Fruit fly (Drosophila melanogaster) whole organism, embryonic: ENCODE results near the gene CG9467.

Source experiments
- ATbp ChIP-seq: fragments of 200-800 bp; sonication (Bioruptor generic); optimal IDR thresholded peaks from 2 replicates; lab custom pipeline; 2017; ENCODE audit warnings: missing biosample characterization, mild to moderate bottlenecking, missing genetic modification characterization, missing genetic modification reagents
- Ada2b ChIP-seq: fragments of 200-800 bp; sonication (Bioruptor generic); IDR thresholded peaks from 2 replicates; pipeline ENCODE4 v1.3.6; 2022; ENCODE audit warnings: missing biosample characterization, missing genetic modification characterization
- C15 ChIP-seq: fragments of 200-800 bp; sonication (Bioruptor generic); IDR thresholded peaks from 3 replicates; pipeline ENCODE4 v1.3.6; 2022; ENCODE audit warnings: missing biosample characterization, missing genetic modification characterization
- CG10147 ChIP-seq: fragments of 200-800 bp; sonication (Bioruptor generic); optimal IDR thresholded peaks from 2 replicates; lab custom pipeline; 2019; ENCODE audit warnings: missing biosample characterization, mild to moderate bottlenecking, missing genetic modification characterization, moderate library complexity
- CG1024 ChIP-seq: fragments of 200-800 bp; sonication (Bioruptor generic); IDR thresholded peaks from 2 replicates; pipeline ENCODE4 v1.3.6; 2022; ENCODE audit warnings: missing biosample characterization, missing genetic modification characterization
- CG11085 ChIP-seq: fragments of 200-800 bp; sonication (Bioruptor generic); IDR thresholded peaks from 2 replicates; pipeline ENCODE4 v1.3.6; 2022; ENCODE audit warnings: missing biosample characterization, missing genetic modification characterization
- CG11560 ChIP-seq: fragments of 200-800 bp; sonication (Bioruptor generic); IDR thresholded peaks from 3 replicates; pipeline ENCODE4 v1.3.6; 2022; ENCODE audit warnings: missing biosample characterization, missing genetic modification characterization
- CG13123 ChIP-seq: fragments of 200-800 bp; sonication (Bioruptor generic); optimal IDR thresholded peaks from 2 replicates; lab custom pipeline; 2016; ENCODE audit warnings: missing biosample characterization, missing genetic modification characterization
- CG13287 ChIP-seq: fragments of 200-800 bp; sonication (Bioruptor generic); IDR thresholded peaks from 2 replicates; pipeline ENCODE4 v1.3.6; 2022; ENCODE audit warnings: missing biosample characterization, missing genetic modification characterization; ENCODE audit not compliant: partially characterized antibody
- CG13775 ChIP-seq: fragments of 200-800 bp; sonication (Bioruptor generic); optimal IDR thresholded peaks from 3 replicates; lab custom pipeline; 2017; ENCODE audit warnings: missing biosample characterization, mild to moderate bottlenecking, missing genetic modification characterization
- CG14667 ChIP-seq: fragments of 200-800 bp; sonication (Bioruptor generic); IDR thresholded peaks from 2 replicates; pipeline ENCODE4 v1.3.6; 2022; ENCODE audit warnings: missing biosample characterization, missing genetic modification characterization
- CG15269 ChIP-seq: fragments of 200-800 bp; sonication (Bioruptor generic); optimal IDR thresholded peaks from 2 replicates; lab custom pipeline; 2018; ENCODE audit warnings: missing biosample characterization, mild to moderate bottlenecking, missing genetic modification characterization, moderate library complexity
- CG16863 ChIP-seq: fragments of 200-800 bp; sonication (Bioruptor generic); optimal IDR thresholded peaks from 3 replicates; lab custom pipeline; 2016; ENCODE audit warnings: missing biosample characterization, missing genetic modification characterization
- CG17328 ChIP-seq: fragments of 200-800 bp; sonication (Bioruptor generic); IDR thresholded peaks from 2 replicates; pipeline ENCODE4 v1.3.6; 2022; ENCODE audit warnings: missing biosample characterization, missing genetic modification characterization
- CG32767 ChIP-seq: fragments of 200-800 bp; sonication (Bioruptor generic); IDR thresholded peaks from 2 replicates; pipeline ENCODE4 v1.3.6; 2022; ENCODE audit warnings: missing biosample characterization, missing genetic modification characterization
- CG4282 ChIP-seq: fragments of 200-800 bp; sonication (Bioruptor generic); optimal IDR thresholded peaks from 2 replicates; lab custom pipeline; 2016; ENCODE audit warnings: missing biosample characterization, missing genetic modification characterization
- CG6791 ChIP-seq: fragments of 200-800 bp; sonication (Bioruptor generic); IDR thresholded peaks from 3 replicates; pipeline ENCODE4 v1.3.6; 2022; ENCODE audit warnings: missing biosample characterization, missing genetic modification characterization; ENCODE audit not compliant: partially characterized antibody
- CG7963 ChIP-seq: fragments of 200-800 bp; sonication (Bioruptor generic); IDR thresholded peaks from 3 replicates; pipeline ENCODE4 v1.3.6; 2022; ENCODE audit warnings: missing biosample characterization, missing genetic modification characterization; ENCODE audit not compliant: partially characterized antibody
- CG8290 ChIP-seq, 3 experiments: fragments of 200-800 bp; sonication (Bioruptor generic); optimal IDR thresholded peaks; 2 replicates each; lab custom pipeline; 2016 to 2019; ENCODE audit warnings: missing biosample characterization in 3 of 3, missing genetic modification characterization in 3 of 3, mild to moderate bottlenecking in 2 of 3, moderate library complexity in 1 of 3
- Dll ChIP-seq: fragments of 200-800 bp; sonication (Bioruptor generic); IDR thresholded peaks from 4 replicates; pipeline ENCODE4 v1.3.6; 2022; ENCODE audit warnings: missing biosample characterization, missing genetic modification characterization; ENCODE audit not compliant: partially characterized antibody
- Dp ChIP-seq: fragments of 200-800 bp; sonication (Bioruptor generic); optimal IDR thresholded peaks from 2 replicates; lab custom pipeline; 2018; ENCODE audit warnings: missing biosample characterization, mild to moderate bottlenecking, missing genetic modification characterization, moderate library complexity
- Dref ChIP-seq: fragments of 200-800 bp; sonication (Bioruptor generic); IDR thresholded peaks from 2 replicates; pipeline ENCODE4 v1.3.6; 2022; ENCODE audit warnings: missing biosample characterization, missing genetic modification characterization
- Ets65A ChIP-seq: fragments of 200-800 bp; sonication (Bioruptor generic); peaks from one replicate; lab custom pipeline; 2016; ENCODE audit warnings: missing biosample characterization, missing genetic modification characterization
- Fer2 ChIP-seq: fragments of 200-800 bp; sonication (Bioruptor generic); optimal IDR thresholded peaks from 2 replicates; lab custom pipeline; 2018; ENCODE audit warnings: missing biosample characterization, mild to moderate bottlenecking, missing genetic modification characterization, moderate library complexity
- Kr ChIP-seq: fragments of 200-800 bp; sonication (Bioruptor generic); optimal IDR thresholded peaks from 2 replicates; lab custom pipeline; 2017; ENCODE audit warnings: missing biosample characterization, mild to moderate bottlenecking, missing genetic modification characterization
- Lpt ChIP-seq: fragments of >200 bp; optimal IDR thresholded peaks from 2 replicates; lab custom pipeline; 2018; ENCODE audit warnings: missing biosample characterization, missing genetic modification characterization
- MBD-R2 ChIP-seq: fragments of 200-800 bp; sonication (Bioruptor generic); IDR thresholded peaks from 2 replicates; pipeline ENCODE4 v1.3.6; 2022; ENCODE audit warnings: missing biosample characterization, missing genetic modification characterization
- Mad ChIP-seq: fragments of 200-800 bp; sonication (Bioruptor generic); optimal IDR thresholded peaks from 2 replicates; lab custom pipeline; 2016; ENCODE audit warnings: missing biosample characterization, missing genetic modification characterization
- Myb ChIP-seq: fragments of 200-800 bp; sonication (Bioruptor generic); optimal IDR thresholded peaks from 2 replicates; lab custom pipeline; 2016; ENCODE audit warnings: missing biosample characterization, missing genetic modification characterization
- NC2β ChIP-seq: fragments of 200-800 bp; sonication (Bioruptor generic); optimal IDR thresholded peaks from 2 replicates; lab custom pipeline; 2016; ENCODE audit warnings: missing biosample characterization, missing genetic modification characterization
- Nf-YA ChIP-seq: fragments of 200-800 bp; sonication (Bioruptor generic); IDR thresholded peaks from 2 replicates; pipeline ENCODE4 v1.3.6; 2022; ENCODE audit warnings: missing biosample characterization, missing genetic modification characterization
- YL-1 ChIP-seq: fragments of 200-800 bp; sonication (Bioruptor generic); optimal IDR thresholded peaks from 3 replicates; lab custom pipeline; 2017; ENCODE audit warnings: missing biosample characterization, mild to moderate bottlenecking, missing genetic modification characterization
- amos ChIP-seq: fragments of 200-800 bp; sonication (Bioruptor generic); IDR thresholded peaks from 2 replicates; pipeline ENCODE4 v1.3.6; 2022; ENCODE audit warnings: missing biosample characterization, missing genetic modification characterization; ENCODE audit not compliant: partially characterized antibody
- chinmo ChIP-seq: fragments of 200-800 bp; sonication (Bioruptor generic); IDR thresholded peaks from 4 replicates; pipeline ENCODE4 v1.3.6; 2022; ENCODE audit warnings: missing biosample characterization, missing genetic modification characterization; ENCODE audit not compliant: partially characterized antibody
- lab ChIP-seq: fragments of 200-800 bp; sonication (Bioruptor generic); optimal IDR thresholded peaks from 3 replicates; lab custom pipeline; 2017; ENCODE audit warnings: missing biosample characterization, missing genetic modification characterization, mild to moderate bottlenecking, moderate library complexity, missing genetic modification reagents
- mirr ChIP-seq: fragments of 200-800 bp; sonication (Bioruptor generic); optimal IDR thresholded peaks from 3 replicates; lab custom pipeline; 2018; ENCODE audit warnings: missing biosample characterization, mild to moderate bottlenecking, missing genetic modification characterization
- nerfin-2 ChIP-seq: fragments of 200-800 bp; sonication (Bioruptor generic); IDR thresholded peaks from 2 replicates; pipeline ENCODE4 v1.3.6; 2022; ENCODE audit warnings: missing biosample characterization, missing genetic modification characterization; ENCODE audit not compliant: partially characterized antibody
- pb ChIP-seq: fragments of 200-800 bp; sonication (Bioruptor generic); optimal IDR thresholded peaks from 3 replicates; lab custom pipeline; 2016; ENCODE audit warnings: missing biosample characterization, missing genetic modification characterization
- peb ChIP-seq: fragments of 200-800 bp; sonication (Bioruptor generic); IDR thresholded peaks from 2 replicates; pipeline ENCODE4 v1.3.6; 2022; ENCODE audit warnings: missing biosample characterization, missing genetic modification characterization
- pfk ChIP-seq: fragments of 200-800 bp; sonication (Bioruptor generic); optimal IDR thresholded peaks from 2 replicates; lab custom pipeline; 2018; ENCODE audit warnings: missing biosample characterization, mild to moderate bottlenecking, missing genetic modification characterization, moderate library complexity
- psq ChIP-seq: fragments of 200-800 bp; sonication (Bioruptor generic); optimal IDR thresholded peaks from 2 replicates; lab custom pipeline; 2017; ENCODE audit warnings: missing biosample characterization, missing genetic modification characterization
- row ChIP-seq: fragments of 200-800 bp; sonication (Bioruptor generic); IDR thresholded peaks from 3 replicates; pipeline ENCODE4 v1.3.6; 2022; ENCODE audit warnings: missing biosample characterization, missing genetic modification characterization
- sc ChIP-seq, 3 experiments: fragments of >200 bp in 2 of 3; fragments of 200-800 bp in 1 of 3; sonication (Bioruptor generic) in 1 of 3; optimal IDR thresholded peaks; 2 replicates in 2 of 3; 3 replicates in 1 of 3; lab custom pipeline; 2017; ENCODE audit warnings: mild to moderate bottlenecking in 1 of 3, missing biosample characterization in 1 of 3, missing genetic modification characterization in 1 of 3, missing genetic modification reagents in 1 of 3
- stwl ChIP-seq: fragments of 200-800 bp; sonication (Bioruptor generic); optimal IDR thresholded peaks from 3 replicates; lab custom pipeline; 2018; ENCODE audit warnings: missing biosample characterization, mild to moderate bottlenecking, missing genetic modification characterization, moderate library complexity
- tin ChIP-seq: fragments of 200-800 bp; sonication (Bioruptor generic); optimal IDR thresholded peaks from 3 replicates; lab custom pipeline; 2016; ENCODE audit warnings: missing biosample characterization, missing genetic modification characterization
- tll ChIP-seq, 2 experiments: fragments of 200-800 bp in 1 of 2; fragments of >200 bp in 1 of 2; sonication (Bioruptor generic) in 1 of 2; optimal IDR thresholded peaks; 2 replicates each; lab custom pipeline; 2017 to 2019; ENCODE audit warnings: missing biosample characterization in 2 of 2, missing genetic modification characterization in 2 of 2, mild to moderate bottlenecking in 1 of 2, moderate library complexity in 1 of 2
- zen2 ChIP-seq: fragments of 200-800 bp; sonication (Bioruptor generic); IDR thresholded peaks from 3 replicates; pipeline ENCODE4 v1.3.6; 2022; ENCODE audit warnings: missing biosample characterization, missing genetic modification characterization; ENCODE audit not compliant: partially characterized antibody

Gene CG9467

dm6 chr3R:9754487-9754886 lies 46.3 kb downstream of the CG9467 start, which contains the start of gene Tti1 (continued):
- TF ChIP-seq CG7963 (GFP tag; lab: Robert Waterston, UW) (0 out of 3 replicates have a peak, but pooled peaks have one; percentile 48), sc (optimal IDR thresholded peaks at IDR 0.05; lab: Kevin White, UChicago) (no peak), sc (GFP tag; optimal IDR thresholded peaks at IDR 0.05; lab: Kevin White, UChicago) (no peak), CG16863 (no peak), Dref (GFP tag; lab: Robert Waterston, UW) (peak; percentile 83), NC2β (GFP tag; lab: Kevin White, UChicago) (no peak), chinmo (0 out of 4 replicates have a peak, but pooled peaks have one; percentile 56), CG8290 (GFP tag; optimal IDR thresholded peaks at IDR 0.05; lab: Kevin White, UChicago) (no peak), CG8290 (tag; optimal IDR thresholded peaks at IDR 0.05; lab: Kevin White, UChicago) (no peak), CG11085 (peak; percentile 9; the same call in 1 of the 2 replicates), Mad (GFP tag; lab: Kevin White, UChicago) (no peak), tin (GFP tag; lab: Kevin White, UChicago) (no peak), zen2 (GFP tag; lab: Robert Waterston, UW) (0 out of 3 replicates have a peak, but pooled peaks have one; percentile 7), row (GFP tag; lab: Robert Waterston, UW) (no peak), Dll (GFP tag; lab: Robert Waterston, UW) (peak; percentile 48; the same call in 1 of the 4 replicates), Ets65A (GFP tag; lab: Kevin White, UChicago) (no peak), pb (GFP tag; lab: Kevin White, UChicago) (no peak), CG6791 (GFP tag; lab: Robert Waterston, UW) (peak; percentile 61; the same call in 2 of the 3 replicates), amos (GFP tag; lab: Robert Waterston, UW) (peak; percentile 47; the same call in 1 of the 2 replicates)

DNA sequence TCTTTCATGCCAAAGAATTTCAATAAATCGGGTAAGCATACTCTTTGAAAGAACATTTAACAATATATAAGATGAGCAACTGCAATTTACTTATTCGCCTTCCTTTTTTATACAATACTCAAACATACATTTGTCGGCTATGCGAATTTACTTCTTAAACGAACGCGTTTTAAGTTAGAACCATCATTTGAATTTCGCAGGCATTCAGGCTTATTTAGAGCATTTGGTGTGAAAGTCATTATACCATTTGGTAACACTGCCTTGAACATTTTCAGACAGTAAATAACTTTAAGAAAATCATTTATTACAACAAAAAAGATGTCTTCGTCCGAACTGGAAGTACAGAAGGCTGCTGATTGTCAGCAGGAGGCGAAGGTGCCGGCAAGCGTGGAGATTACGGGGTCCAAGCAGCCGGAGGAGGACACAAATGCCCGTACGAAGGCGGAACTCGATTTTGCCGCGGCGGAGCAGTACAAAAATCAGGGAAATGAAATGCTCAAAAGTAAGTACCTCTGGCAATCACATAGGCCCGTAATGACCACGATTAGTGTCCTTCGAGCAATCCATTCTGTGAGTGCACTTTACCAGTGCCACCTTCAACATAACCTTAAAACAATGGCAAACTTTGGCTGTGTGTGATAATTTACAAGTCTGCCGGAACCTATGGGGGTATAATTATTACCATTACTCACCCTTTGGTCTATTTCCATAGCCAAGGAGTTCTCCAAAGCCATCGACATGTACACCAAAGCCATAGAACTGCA lies 52.7 kb downstream of the CG9467 start:
- TF ChIP-seq stwl (tag; lab: Kevin White, UChicago) (no peak), CG32767 (GFP tag; lab: Robert Waterston, UW) (no peak), C15 (GFP tag; lab: Robert Waterston, UW) (no peak), YL-1 (no peak), peb (GFP tag; lab: Robert Waterston, UW) (no peak), mirr (GFP tag; lab: Kevin White, UChicago) (no peak), lab (no peak), pfk (GFP tag; lab: Kevin White, UChicago) (no peak), psq (GFP tag; lab: Kevin White, UChicago) (no peak), CG4282 (GFP tag; lab: Kevin White, UChicago) (no peak), Dp (peak; percentile 75), MBD-R2 (GFP tag; lab: Robert Waterston, UW) (peak; percentile 15; the same call in 1 of the 2 replicates), CG1024 (no peak), CG15269 (tag; lab: Kevin White, UChicago) (no peak), CG17328 (GFP tag; lab: Robert Waterston, UW) (no peak), Nf-YA (GFP tag; lab: Robert Waterston, UW) (no peak), CG10147 (no peak), tll (GFP tag; optimal IDR thresholded peaks at IDR 0.05; lab: Kevin White, UChicago) (no peak), CG13123 (GFP tag; lab: Kevin White, UChicago) (no peak), CG13287 (no peak), Ada2b (GFP tag; lab: Robert Waterston, UW) (no peak), Fer2 (tag; lab: Kevin White, UChicago) (no peak), ATbp (no peak), Lpt (no peak), CG11560 (tag; lab: Robert Waterston, UW) (no peak), CG13775 (no peak), Myb (GFP tag; lab: Kevin White, UChicago) (peak; percentile 15), nerfin-2 (no peak), Kr (GFP tag; lab: Kevin White, UChicago) (no peak), CG14667 (no peak)
